Worm (Caenorhabditis elegans) whole organism, midembryonic: ENCODE data around the gene F16B4.2.

Experiments used
- cog-1 ChIP-seq: sonication (generic microtip); optimal IDR thresholded peaks from 2 replicates; lab custom pipeline; 2016; ENCODE audit warnings: missing genetic modification characterization, missing compliant biosample characterization
- flt-1 ChIP-seq: fragments of 200-800 bp; sonication (Bioruptor generic); IDR thresholded peaks from 2 replicates; pipeline ENCODE4 v1.3.6; 2022; ENCODE audit warnings: missing genetic modification characterization, missing compliant biosample characterization
- med-1 ChIP-seq: sonication (generic microtip); optimal IDR thresholded peaks from 2 replicates; lab custom pipeline; 2017; ENCODE audit warnings: missing genetic modification characterization, mild to moderate bottlenecking, missing compliant biosample characterization, antibody characterized with exemption, missing genetic modification reagents; ENCODE audit not compliant: insufficient read depth
- tab-1 ChIP-seq: fragments of 200-800 bp; sonication (Bioruptor generic); IDR thresholded peaks from 2 replicates; pipeline ENCODE4 v1.3.6; 2022; ENCODE audit warnings: missing genetic modification characterization, missing compliant biosample characterization
- ztf-23 ChIP-seq: fragments of 200-800 bp; sonication (Bioruptor generic); IDR thresholded peaks from 2 replicates; pipeline ENCODE4 v1.3.6; 2022; ENCODE audit warnings: missing genetic modification reagents, missing genetic modification characterization, missing compliant biosample characterization

DNA sequence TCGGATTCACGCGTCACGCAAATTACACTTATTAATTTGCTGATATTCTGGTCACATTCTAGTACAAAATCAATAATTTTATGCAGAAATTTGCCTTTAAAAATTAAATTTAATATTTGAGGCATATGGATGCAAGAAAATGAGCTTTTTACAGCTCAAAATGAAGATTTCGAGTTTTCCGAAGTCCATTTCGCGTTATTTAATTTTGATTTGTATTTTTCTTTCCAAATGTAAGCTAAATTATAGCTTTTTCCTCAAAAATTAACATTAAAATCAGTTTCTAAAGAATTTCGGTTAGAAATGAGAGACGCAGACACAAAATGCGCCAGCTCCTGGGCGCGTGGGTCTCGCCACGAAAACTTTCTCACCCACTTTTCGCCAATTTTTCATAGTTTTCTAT is 13.9 kb upstream of the F16B4.2 start, which contains the start of gene F16B4.6:
- TF ChIP-seq med-1 (GFP tag; lab: Kevin White, UChicago) (no peak), flt-1 (GFP tag; lab: Robert Waterston, UW) (no peak), ztf-23 (GFP tag; lab: Robert Waterston, UW) (no peak), cog-1 (no peak), tab-1 (no peak)
